Worm (Caenorhabditis elegans) whole organism, L1 larva: Measurements from ENCODE around the gene lsm-5.

Experiments used
- C04F5.9 ChIP-seq: sonication (generic microtip); optimal IDR thresholded peaks from 2 replicates; lab custom pipeline; 2016; ENCODE audit warnings: missing genetic modification characterization, missing compliant biosample characterization
- C34B4.2 ChIP-seq: sonication (generic microtip); optimal IDR thresholded peaks from 2 replicates; lab custom pipeline; 2017; ENCODE audit warnings: mild to moderate bottlenecking, missing genetic modification characterization, missing compliant biosample characterization
- F16B12.6 ChIP-seq: fragments of 150-350 bp; optimal IDR thresholded peaks from 2 replicates; lab custom pipeline; 2014; ENCODE audit warnings: missing biosample characterization, missing genetic modification characterization
- Y116A8C.19 ChIP-seq: sonication (generic microtip); optimal IDR thresholded peaks from 2 replicates; lab custom pipeline; 2016; ENCODE audit warnings: missing compliant biosample characterization, missing genetic modification characterization, borderline replicate concordance
- alr-1 ChIP-seq: fragments of 200-800 bp; sonication (Bioruptor generic); optimal IDR thresholded peaks from 2 replicates; lab custom pipeline; 2018; ENCODE audit warnings: borderline replicate concordance, mild to moderate bottlenecking, missing genetic modification characterization, missing compliant biosample characterization
- aly-2 ChIP-seq: fragments of 150-350 bp; optimal IDR thresholded peaks from 2 replicates; lab custom pipeline; 2014; ENCODE audit warnings: missing biosample characterization, missing genetic modification characterization
- blmp-1 ChIP-seq: fragments of 150-350 bp; optimal IDR thresholded peaks from 2 replicates; lab custom pipeline; 2014; ENCODE audit warnings: missing biosample characterization, missing genetic modification characterization
- ceh-63 ChIP-seq: fragments of 200-800 bp; sonication (Bioruptor generic); optimal IDR thresholded peaks from 2 replicates; lab custom pipeline; 2018; ENCODE audit warnings: mild to moderate bottlenecking, missing genetic modification characterization, missing compliant biosample characterization
- ceh-82 ChIP-seq, 3 experiments: fragments of 150-350 bp in 1 of 3; sonication (generic microtip) in 2 of 3; optimal IDR thresholded peaks; 2 replicates each; lab custom pipeline; 2014 to 2017; ENCODE audit warnings: missing biosample characterization in 3 of 3, missing genetic modification characterization in 3 of 3
- ceh-90 ChIP-seq: sonication (generic microtip); optimal IDR thresholded peaks from 2 replicates; lab custom pipeline; 2016; ENCODE audit warnings: missing genetic modification characterization, missing compliant biosample characterization
- dpl-1 ChIP-seq, 3 experiments: fragments of 150-350 bp in 2 of 3; sonication (generic microtip) in 1 of 3; optimal IDR thresholded peaks; 2 replicates each; lab custom pipeline; 2014 to 2017; ENCODE audit warnings: missing biosample characterization in 3 of 3, missing genetic modification characterization in 3 of 3, missing genetic modification reagents in 3 of 3
- dsc-1 ChIP-seq: sonication (generic microtip); optimal IDR thresholded peaks from 2 replicates; lab custom pipeline; 2016; ENCODE audit warnings: mild to moderate bottlenecking, missing genetic modification characterization, missing compliant biosample characterization
- efl-3 ChIP-seq: fragments of 200-800 bp; sonication (Bioruptor generic); optimal IDR thresholded peaks from 2 replicates; lab custom pipeline; 2018; ENCODE audit warnings: mild to moderate bottlenecking, missing genetic modification characterization, missing compliant biosample characterization
- egl-27 ChIP-seq, 2 experiments: fragments of 150-350 bp in 1 of 2; sonication (generic microtip); optimal IDR thresholded peaks; 3 replicates each; lab custom pipeline; 2017 to 2018; ENCODE audit warnings: missing biosample characterization in 2 of 2, missing genetic modification characterization in 2 of 2, missing genetic modification reagents in 2 of 2
- elt-2 ChIP-seq: sonication (generic microtip); optimal IDR thresholded peaks from 2 replicates; lab custom pipeline; 2016; ENCODE audit warnings: missing genetic modification characterization, mild to moderate bottlenecking, inconsistent platforms, missing compliant biosample characterization, missing genetic modification reagents
- elt-3 ChIP-seq, 6 experiments: fragments of 150-350 bp in 1 of 6; sonication (generic microtip); optimal IDR thresholded peaks; 2 replicates each; lab custom pipeline; 2017 to 2018; ENCODE audit warnings: missing biosample characterization in 6 of 6, missing genetic modification characterization in 6 of 6, inconsistent platforms in 1 of 6
- ets-5 ChIP-seq: fragments of 200-800 bp; sonication (Bioruptor generic); IDR thresholded peaks from 2 replicates; pipeline ENCODE4 v1.3.6; 2022; ENCODE audit warnings: missing genetic modification characterization, missing compliant biosample characterization
- fkh-4 ChIP-seq: sonication (generic microtip); optimal IDR thresholded peaks from 2 replicates; lab custom pipeline; 2016; ENCODE audit warnings: missing compliant biosample characterization, missing genetic modification characterization, borderline replicate concordance
- fkh-8 ChIP-seq: sonication (generic microtip); optimal IDR thresholded peaks from 2 replicates; lab custom pipeline; 2016; ENCODE audit warnings: mild to moderate bottlenecking, missing genetic modification characterization, missing compliant biosample characterization
- hlh-17 ChIP-seq: fragments of 200-800 bp; sonication (Bioruptor generic); optimal IDR thresholded peaks from 2 replicates; lab custom pipeline; 2018; ENCODE audit warnings: missing genetic modification characterization, mild to moderate bottlenecking, missing compliant biosample characterization, moderate library complexity, borderline replicate concordance
- hlh-4 ChIP-seq: sonication (generic microtip); optimal IDR thresholded peaks from 2 replicates; lab custom pipeline; 2016; ENCODE audit warnings: mild to moderate bottlenecking, missing genetic modification characterization, missing compliant biosample characterization
- hpl-2 ChIP-seq: fragments of 150-350 bp; optimal IDR thresholded peaks from 2 replicates; lab custom pipeline; 2014; ENCODE audit warnings: missing biosample characterization, missing genetic modification reagents, missing genetic modification characterization
- irx-1 ChIP-seq: sonication (generic microtip); optimal IDR thresholded peaks from 2 replicates; lab custom pipeline; 2016; ENCODE audit warnings: missing genetic modification characterization, missing compliant biosample characterization
- jun-1 ChIP-seq: fragments of 150-350 bp; optimal IDR thresholded peaks from 2 replicates; lab custom pipeline; 2014; ENCODE audit warnings: missing biosample characterization, missing genetic modification reagents, missing genetic modification characterization
- lin-14 ChIP-seq: fragments of 200-800 bp; sonication (Bioruptor generic); optimal IDR thresholded peaks from 2 replicates; lab custom pipeline; 2018; ENCODE audit warnings: mild to moderate bottlenecking, missing genetic modification characterization, moderate library complexity, missing compliant biosample characterization
- lin-35 ChIP-seq, 2 experiments: fragments of 150-350 bp; optimal IDR thresholded peaks; 2 replicates each; lab custom pipeline; 2014; ENCODE audit warnings: missing biosample characterization in 2 of 2, missing genetic modification characterization in 2 of 2, missing genetic modification reagents in 2 of 2
- lin-39 ChIP-seq: fragments of 150-350 bp; optimal IDR thresholded peaks from 2 replicates; lab custom pipeline; 2014; ENCODE audit warnings: missing biosample characterization, missing genetic modification reagents, missing genetic modification characterization
- lir-3 ChIP-seq: sonication (generic microtip); optimal IDR thresholded peaks from 2 replicates; lab custom pipeline; 2016; ENCODE audit warnings: mild to moderate bottlenecking, missing genetic modification characterization, moderate library complexity, missing compliant biosample characterization; ENCODE audit not compliant: poor library complexity
- lsy-2 ChIP-seq, 2 experiments: fragments of 150-350 bp; optimal IDR thresholded peaks; 2 replicates each; lab custom pipeline; 2014; ENCODE audit warnings: missing biosample characterization in 2 of 2, missing genetic modification characterization in 2 of 2
- mab-9 ChIP-seq: fragments of 200-800 bp; sonication (Bioruptor generic); IDR thresholded peaks from 2 replicates; pipeline ENCODE4 v1.3.6; 2022; ENCODE audit warnings: missing genetic modification reagents, missing genetic modification characterization, missing compliant biosample characterization
- mep-1 ChIP-seq: fragments of 150-350 bp; optimal IDR thresholded peaks from 2 replicates; lab custom pipeline; 2014; ENCODE audit warnings: missing biosample characterization, missing genetic modification characterization
- nhr-19 ChIP-seq: fragments of 200-800 bp; sonication (Bioruptor generic); conservative IDR thresholded peaks from 2 replicates; pipeline ENCODE4 v1.3.6; 2022; ENCODE audit warnings: missing genetic modification characterization, missing compliant biosample characterization
- nhr-237 ChIP-seq: fragments of 150-350 bp; optimal IDR thresholded peaks from 2 replicates; lab custom pipeline; 2014; ENCODE audit warnings: missing biosample characterization, missing genetic modification characterization
- nhr-28 ChIP-seq: fragments of 150-350 bp; optimal IDR thresholded peaks from 2 replicates; lab custom pipeline; 2014; ENCODE audit warnings: missing biosample characterization, missing genetic modification characterization
- nhr-84 ChIP-seq: sonication (generic microtip); optimal IDR thresholded peaks from 2 replicates; lab custom pipeline; 2017; ENCODE audit warnings: missing biosample characterization, missing genetic modification characterization
- nhr-85 ChIP-seq: sonication (generic microtip); peaks from one replicate; lab custom pipeline; 2016; ENCODE audit warnings: missing genetic modification characterization, inconsistent platforms, missing compliant biosample characterization
- nhr-90 ChIP-seq: sonication (generic microtip); optimal IDR thresholded peaks from 2 replicates; lab custom pipeline; 2016; ENCODE audit warnings: mild to moderate bottlenecking, missing genetic modification characterization, missing compliant biosample characterization; ENCODE audit not compliant: poor library complexity
- pag-3 ChIP-seq: sonication (generic microtip); optimal IDR thresholded peaks from 2 replicates; lab custom pipeline; 2017; ENCODE audit warnings: missing genetic modification characterization, mild to moderate bottlenecking, missing compliant biosample characterization, antibody characterized with exemption, borderline replicate concordance; ENCODE audit not compliant: insufficient read depth
- pax-3 ChIP-seq: fragments of 200-800 bp; sonication (Bioruptor generic); optimal IDR thresholded peaks from 2 replicates; lab custom pipeline; 2018; ENCODE audit warnings: mild to moderate bottlenecking, missing genetic modification characterization, moderate library complexity, missing compliant biosample characterization
- skn-1 ChIP-seq: fragments of 150-350 bp; optimal IDR thresholded peaks from 2 replicates; lab custom pipeline; 2014; ENCODE audit warnings: missing biosample characterization, missing genetic modification characterization
- snpc-4 ChIP-seq: fragments of 150-350 bp; optimal IDR thresholded peaks from 2 replicates; lab custom pipeline; 2014; ENCODE audit warnings: missing biosample characterization, missing genetic modification characterization
- sptf-1 ChIP-seq: fragments of 150-350 bp; optimal IDR thresholded peaks from 2 replicates; lab custom pipeline; 2014; ENCODE audit warnings: missing biosample characterization, missing genetic modification characterization
- sup-37 ChIP-seq: fragments of 200-800 bp; sonication (Bioruptor generic); optimal IDR thresholded peaks from 2 replicates; lab custom pipeline; 2018; ENCODE audit warnings: mild to moderate bottlenecking, missing genetic modification characterization, missing compliant biosample characterization
- swsn-7 ChIP-seq: sonication (generic microtip); optimal IDR thresholded peaks from 2 replicates; lab custom pipeline; 2016; ENCODE audit warnings: missing genetic modification characterization, missing compliant biosample characterization
- tbx-2 ChIP-seq: sonication (generic microtip); optimal IDR thresholded peaks from 2 replicates; lab custom pipeline; 2016; ENCODE audit warnings: missing genetic modification characterization, missing compliant biosample characterization
- tlp-1 ChIP-seq: fragments of 150-350 bp; optimal IDR thresholded peaks from 2 replicates; lab custom pipeline; 2014; ENCODE audit warnings: missing biosample characterization, missing genetic modification characterization
- unc-86 ChIP-seq: sonication (generic microtip); optimal IDR thresholded peaks from 2 replicates; lab custom pipeline; 2016; ENCODE audit warnings: missing genetic modification characterization, missing compliant biosample characterization
- xbp-1 ChIP-seq: sonication (generic microtip); optimal IDR thresholded peaks from 2 replicates; lab custom pipeline; 2016; ENCODE audit warnings: missing genetic modification characterization, missing compliant biosample characterization
- ztf-11 ChIP-seq, 2 experiments: sonication (generic microtip); optimal IDR thresholded peaks; 2 replicates each; lab custom pipeline; 2016 to 2017; ENCODE audit warnings: missing genetic modification characterization in 2 of 2, missing biosample characterization in 1 of 2, missing compliant biosample characterization in 1 of 2

Gene lsm-5

DNA sequence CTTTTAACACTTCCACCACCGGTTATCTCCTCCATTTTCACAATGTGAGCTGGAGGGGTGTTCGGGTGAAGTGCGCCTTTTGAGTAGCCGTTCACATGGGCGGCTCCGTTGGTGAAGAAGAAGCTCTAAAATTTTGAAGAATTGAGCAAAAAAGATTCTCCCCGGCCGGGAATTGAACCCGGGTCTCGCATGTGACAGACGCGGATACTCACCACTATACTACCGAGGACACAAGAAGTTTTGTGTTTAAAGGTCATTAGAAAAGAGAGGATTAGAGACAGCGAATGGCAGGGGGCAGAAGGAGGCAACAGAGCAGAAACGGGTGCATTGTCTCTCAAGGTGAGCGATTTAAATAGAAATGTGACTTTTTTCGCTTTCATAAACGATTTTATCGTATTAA, 18.5 kb upstream of the lsm-5 start (continued):
- TF ChIP-seq fkh-8 (tag; lab: Kevin White, UChicago) = peak; percentile 54
- no peak for TF ChIP-seq F16B12.6 (tag; lab: Kevin White, UChicago)
- peak; percentile 28 for TF ChIP-seq mep-1 (tag; lab: Kevin White, UChicago)
- no peak for TF ChIP-seq efl-3
- TF ChIP-seq hlh-17 (GFP tag; lab: Kevin White, UChicago) = no peak

DNA sequence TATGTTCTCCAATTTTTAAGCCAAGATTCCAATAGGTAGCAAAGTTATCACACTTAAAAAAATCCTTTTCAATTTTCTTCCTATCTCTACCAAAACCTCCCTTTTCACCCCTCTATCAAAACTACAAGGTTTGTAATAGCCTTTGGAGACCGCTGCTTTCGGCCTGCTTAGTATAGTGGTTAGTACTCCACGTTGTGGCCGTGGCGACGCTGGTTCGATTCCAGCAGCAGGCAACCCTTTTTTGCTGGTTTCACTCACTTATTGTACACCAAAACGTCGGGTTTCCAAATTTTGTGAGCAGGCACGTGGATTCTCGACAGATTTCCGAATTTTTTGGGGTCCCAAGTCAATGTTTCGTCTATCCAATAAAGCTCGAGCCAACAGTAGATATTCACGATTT, 16.3 kb upstream of the lsm-5 start:
- TF ChIP-seq jun-1 (no peak), nhr-84 (tag; lab: Kevin White, UChicago) (no peak), sptf-1 (no peak), hlh-4 (tag; lab: Kevin White, UChicago) (no peak), ztf-11 (tag; optimal IDR thresholded peaks at IDR 0.05; lab: Kevin White, UChicago) (no peak), snpc-4 (no peak), C04F5.9 (no peak), nhr-237 (tag; lab: Kevin White, UChicago) (no peak), C34B4.2 (no peak), Y116A8C.19 (tag; lab: Kevin White, UChicago) (no peak), lin-39 (tag; lab: Kevin White, UChicago) (no peak), hlh-17 (GFP tag; lab: Kevin White, UChicago) (no peak), tlp-1 (tag; lab: Kevin White, UChicago) (no peak), mab-9 (GFP tag; lab: Robert Waterston, UW) (no peak), egl-27 (tag; optimal IDR thresholded peaks at IDR 0.05; lab: Kevin White, UChicago) (no peak), tbx-2 (tag; lab: Kevin White, UChicago) (no peak), fkh-4 (tag; lab: Kevin White, UChicago) (no peak), alr-1 (tag; lab: Kevin White, UChicago) (no peak), blmp-1 (tag; lab: Kevin White, UChicago) (no peak), elt-3 (tag; optimal IDR thresholded peaks at IDR 0.05; lab: Kevin White, UChicago) (no peak), pax-3 (tag; lab: Kevin White, UChicago) (no peak), fkh-8 (tag; lab: Kevin White, UChicago) (peak; percentile 43), ceh-63 (GFP tag; lab: Kevin White, UChicago) (no peak), elt-2 (tag; lab: Kevin White, UChicago) (no peak), ceh-82 (tag; optimal IDR thresholded peaks at IDR 0.05; lab: Kevin White, UChicago) (peak in 1 of 3 experiments; percentile 29), xbp-1 (tag; lab: Kevin White, UChicago) (no peak), unc-86 (tag; lab: Kevin White, UChicago) (no peak), irx-1 (no peak), nhr-28 (tag; lab: Kevin White, UChicago) (no peak), nhr-85 (tag; lab: Kevin White, UChicago) (no peak), lin-14 (GFP tag; lab: Kevin White, UChicago) (peak; percentile 23), pag-3 (tag; lab: Kevin White, UChicago) (no peak), nhr-90 (tag; lab: Kevin White, UChicago) (no peak), swsn-7 (tag; lab: Kevin White, UChicago) (no peak), hpl-2 (GFP tag; lab: Kevin White, UChicago) (no peak), lsy-2 (tag; optimal IDR thresholded peaks at IDR 0.05; lab: Kevin White, UChicago) (peak in 1 of 2 experiments; percentile 22), ceh-90 (tag; lab: Kevin White, UChicago) (no peak), dsc-1 (tag; lab: Kevin White, UChicago) (no peak), ets-5 (no peak), efl-3 (no peak), sup-37 (GFP tag; lab: Kevin White, UChicago) (no peak), nhr-19 (GFP tag; lab: Robert Waterston, UW) (peak; percentile 45), F16B12.6 (tag; lab: Kevin White, UChicago) (no peak), aly-2 (no peak), lir-3 (tag; lab: Kevin White, UChicago) (no peak), lin-35 (GFP tag; optimal IDR thresholded peaks at IDR 0.05; lab: Kevin White, UChicago) (peak in 1 of 2 experiments; percentile 70), skn-1 (peak; percentile 32), dpl-1 (GFP tag; optimal IDR thresholded peaks at IDR 0.05; lab: Kevin White, UChicago) (peak in 2 of 3 experiments; percentile 27 to 32)
